Fruit fly (Drosophila melanogaster) Kc167 (cell line): ENCODE data around the gene CG32985.

ENCODE experiments used
- Myc ChIP-seq: fragments of >200 bp; optimal IDR thresholded peaks from 2 replicates; lab custom pipeline; 2017; ENCODE audit warnings: missing external identifiers
- Sin3A ChIP-seq: fragments of >200 bp; optimal IDR thresholded peaks from 2 replicates; lab custom pipeline; 2018; ENCODE audit warnings: missing external identifiers
- h ChIP-seq: fragments of >200 bp; optimal IDR thresholded peaks from 3 replicates; lab custom pipeline; 2018; ENCODE audit warnings: missing external identifiers
- insv ChIP-seq: fragments of >200 bp; optimal IDR thresholded peaks from 3 replicates; lab custom pipeline; 2018; ENCODE audit warnings: missing external identifiers
- psq ChIP-seq: fragments of >200 bp; optimal IDR thresholded peaks from 2 replicates; lab custom pipeline; 2017; ENCODE audit warnings: missing external identifiers
- ttk ChIP-seq: sonication (Bioruptor generic); optimal IDR thresholded peaks from 2 replicates; lab custom pipeline; 2017; ENCODE audit warnings: missing external identifiers

Gene CG32985

dm6 chr2L:8962254-8962653 lies at the start of gene CG32985, which contains the start of gene CG9525:
TSS of gene CG32985 (plus strand) at chr2L:8962533.
TSS of gene CG9525 (minus strand) at chr2L:8962354.
- no peak for TF ChIP-seq Sin3A (lab: Kevin White, UChicago)
- no peak for TF ChIP-seq Myc (lab: Kevin White, UChicago)
- no peak for TF ChIP-seq psq (lab: Kevin White, UChicago)
- no peak for TF ChIP-seq ttk (lab: Kevin White, UChicago)
- TF ChIP-seq insv: no peak
- no peak for TF ChIP-seq h

DNA sequence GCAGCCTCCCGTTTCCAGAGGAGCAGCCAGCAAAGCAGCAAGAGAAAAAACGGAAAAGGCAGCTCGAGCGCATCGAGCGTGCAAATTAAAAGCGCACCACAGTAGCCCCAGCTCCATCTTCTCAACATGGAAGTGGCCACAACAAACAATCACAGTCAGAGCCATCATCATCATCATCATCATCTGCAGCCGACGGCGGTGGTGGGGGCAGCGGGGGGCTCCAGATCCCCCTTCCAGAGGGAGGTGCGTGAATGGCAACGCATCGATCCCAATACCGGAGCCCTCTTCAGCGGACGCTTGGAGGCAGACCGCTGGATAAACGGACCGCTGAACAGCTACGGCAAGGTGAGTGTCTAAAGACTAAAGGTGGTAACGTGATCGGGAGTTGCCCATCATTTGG lies 46.6 kb upstream of the CG32985 start:
- TF ChIP-seq h: no peak
- TF ChIP-seq insv: no peak
- TF ChIP-seq psq (lab: Kevin White, UChicago): no peak
- TF ChIP-seq Sin3A (lab: Kevin White, UChicago): no peak
- TF ChIP-seq Myc (lab: Kevin White, UChicago): no peak
- no peak for TF ChIP-seq ttk (lab: Kevin White, UChicago)

- TF ChIP-seq h (no peak), psq (lab: Kevin White, UChicago) (no peak), Sin3A (lab: Kevin White, UChicago) (no peak), Myc (lab: Kevin White, UChicago) (no peak), insv (no peak), ttk (lab: Kevin White, UChicago) (no peak)
Observed at dm6 chr2L:8919638-8920037, 42.7 kb upstream of the CG32985 start.

DNA sequence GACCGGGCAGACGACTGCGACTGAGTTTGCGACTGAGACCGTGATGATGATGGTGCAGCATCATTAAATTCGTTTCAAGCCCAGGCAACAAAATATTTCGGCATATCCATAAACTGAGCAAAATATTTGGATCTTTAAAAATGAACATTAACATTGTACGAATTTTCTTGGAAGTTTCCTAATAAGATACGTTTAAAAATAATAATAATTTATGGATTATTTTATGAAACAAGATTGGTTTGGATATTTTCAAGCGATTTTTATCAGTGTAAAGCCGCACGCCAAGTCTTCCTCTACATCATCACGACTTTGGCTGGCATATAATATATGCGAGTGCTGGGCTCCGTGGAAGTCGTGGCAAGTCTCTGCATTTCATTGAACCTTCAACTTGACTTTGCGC lies 42.0 kb upstream of the CG32985 start:
- TF ChIP-seq Sin3A (lab: Kevin White, UChicago): no peak
- TF ChIP-seq Myc (lab: Kevin White, UChicago): no peak
- TF ChIP-seq insv: no peak
- TF ChIP-seq psq (lab: Kevin White, UChicago): no peak
- no peak for TF ChIP-seq h
- no peak for TF ChIP-seq ttk (lab: Kevin White, UChicago)

dm6 chr2L:8921934-8922333 lies 40.4 kb upstream of the CG32985 start:
- TF ChIP-seq psq (lab: Kevin White, UChicago) (no peak), Myc (lab: Kevin White, UChicago) (no peak), h (no peak)

- no peak for TF ChIP-seq psq (lab: Kevin White, UChicago)
- no peak for TF ChIP-seq insv
- TF ChIP-seq Myc (lab: Kevin White, UChicago): no peak
- TF ChIP-seq h: no peak
- TF ChIP-seq Sin3A (lab: Kevin White, UChicago): no peak
- no peak for TF ChIP-seq ttk (lab: Kevin White, UChicago)
Observed at dm6 chr2L:8923405-8923804, 38.9 kb upstream of the CG32985 start.

DNA sequence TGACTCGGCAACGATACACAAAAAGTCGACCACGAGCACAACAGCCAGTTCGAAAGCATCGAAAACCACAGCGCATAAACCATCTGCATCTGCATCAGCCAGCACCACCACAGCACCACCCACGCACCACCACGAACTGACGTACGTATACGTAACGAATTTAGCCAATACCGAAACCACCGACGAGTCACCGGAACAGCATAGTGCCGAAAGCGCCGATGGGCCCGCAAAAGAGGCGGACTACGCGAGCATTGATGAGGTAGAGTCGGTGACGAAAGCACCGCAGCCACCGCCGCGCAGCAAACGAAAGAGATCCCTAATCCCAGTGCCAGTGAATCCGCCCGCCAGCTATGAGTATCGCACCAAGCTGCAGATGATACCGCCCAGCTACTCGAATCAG lies 31.2 kb upstream of the CG32985 start:
- no peak for TF ChIP-seq ttk (lab: Kevin White, UChicago)

dm6 chr2L:8933710-8934242 lies 28.6 kb upstream of the CG32985 start, which contains the start of gene Tsp29Fa:
TSS of gene Tsp29Fa (plus strand) at chr2L:8933962.
- TF ChIP-seq h: no peak
- no peak for TF ChIP-seq psq (lab: Kevin White, UChicago)
- TF ChIP-seq ttk (lab: Kevin White, UChicago): no peak
- no peak for TF ChIP-seq Myc (lab: Kevin White, UChicago)
- no peak for TF ChIP-seq Sin3A (lab: Kevin White, UChicago)
- TF ChIP-seq insv: no peak

DNA sequence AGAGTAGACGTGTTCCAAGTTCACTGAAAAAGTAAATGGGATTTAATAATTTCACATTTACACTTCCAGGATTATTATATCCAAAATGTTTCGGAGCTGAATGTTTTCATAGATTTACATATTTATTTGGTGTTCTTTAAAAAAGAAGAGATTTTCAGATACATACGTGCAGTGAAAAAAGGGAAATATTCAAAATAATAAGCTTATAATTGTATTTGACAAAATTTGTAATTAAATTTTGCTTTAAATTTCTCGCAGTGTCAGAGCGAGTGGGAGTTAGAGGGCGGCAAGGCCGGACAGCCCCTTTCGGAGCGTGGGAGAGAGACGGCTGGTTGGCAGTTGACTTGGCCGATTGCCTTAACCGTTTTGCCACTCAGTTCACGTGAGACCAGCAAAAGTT lies 25.3 kb upstream of the CG32985 start, which contains the start of gene Tsp29Fb:
Tsp29Fb (plus strand) TSS at position 388 of the 400 bp plus-strand sequence.
- no peak for TF ChIP-seq insv
- TF ChIP-seq Myc (lab: Kevin White, UChicago): no peak
- no peak for TF ChIP-seq psq (lab: Kevin White, UChicago)
- no peak for TF ChIP-seq ttk (lab: Kevin White, UChicago)
- TF ChIP-seq h: no peak
- no peak for TF ChIP-seq Sin3A (lab: Kevin White, UChicago)

dm6 chr2L:8937837-8938413 lies 24.4 kb upstream of the CG32985 start:
- TF ChIP-seq Myc (lab: Kevin White, UChicago): no peak
- TF ChIP-seq h: no peak
- no peak for TF ChIP-seq Sin3A (lab: Kevin White, UChicago)
- TF ChIP-seq ttk (lab: Kevin White, UChicago): no peak
- TF ChIP-seq psq (lab: Kevin White, UChicago): no peak
- no peak for TF ChIP-seq insv

DNA sequence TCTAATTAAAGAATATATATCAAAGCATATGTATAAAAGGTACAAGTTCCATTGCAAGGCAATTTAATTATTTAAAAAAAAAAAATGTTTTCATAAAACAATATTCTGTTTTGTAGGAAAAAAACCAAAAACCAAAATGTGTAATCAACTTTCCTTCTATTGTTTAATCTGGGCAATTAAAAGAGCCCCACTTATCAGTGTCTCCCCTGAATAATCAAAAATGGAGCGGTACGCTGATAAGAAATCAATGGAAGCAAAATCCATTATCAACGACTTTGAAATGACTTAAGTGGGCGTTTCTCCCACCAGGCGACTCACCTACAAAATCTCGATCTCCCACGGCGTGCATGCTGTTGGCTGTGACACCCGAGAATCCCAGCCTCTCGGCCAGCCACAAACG lies 21.7 kb upstream of the CG32985 start:
- TF ChIP-seq h (no peak), insv (no peak), Myc (lab: Kevin White, UChicago) (no peak), ttk (lab: Kevin White, UChicago) (no peak), Sin3A (lab: Kevin White, UChicago) (no peak), psq (lab: Kevin White, UChicago) (no peak)

dm6 chr2L:8941736-8942337 lies 20.5 kb upstream of the CG32985 start, which contains the start of gene Argl:
TSS of gene Argl (minus strand) at chr2L:8942105.
- no peak for TF ChIP-seq Sin3A (lab: Kevin White, UChicago)
- TF ChIP-seq Myc (lab: Kevin White, UChicago): no peak
- TF ChIP-seq ttk (lab: Kevin White, UChicago): no peak
- TF ChIP-seq psq (lab: Kevin White, UChicago): no peak
- no peak for TF ChIP-seq insv
